Worm (Caenorhabditis elegans) whole organism, L4 larva: ENCODE results near the gene fbxa-135.
A peak's percentile ranks its signal among the peaks of the same experiment; 100 is the strongest.

Experiments
- F26F4.8 ChIP-seq: fragments of 200-800 bp; sonication (Bioruptor generic); conservative IDR thresholded peaks from 2 replicates; pipeline ENCODE4 v1.3.6; 2022; ENCODE audit warnings: missing genetic modification characterization, missing compliant biosample characterization
- F44E2.7 ChIP-seq: fragments of 200-800 bp; sonication (Bioruptor generic); IDR thresholded peaks from 2 replicates; pipeline ENCODE4 v2.1.2; 2022; ENCODE audit warnings: missing genetic modification characterization, missing compliant biosample characterization
- T20F7.1 ChIP-seq: fragments of 200-800 bp; sonication (Bioruptor generic); optimal IDR thresholded peaks from 2 replicates; lab custom pipeline; 2018; ENCODE audit warnings: mild to moderate bottlenecking, missing genetic modification characterization, missing compliant biosample characterization
- Y105C5A.15 ChIP-seq: fragments of 200-800 bp; sonication (Bioruptor generic); IDR thresholded peaks from 2 replicates; pipeline ENCODE4 v1.3.6; 2022; ENCODE audit warnings: missing genetic modification characterization, missing compliant biosample characterization
- Y5F2A.4 ChIP-seq: fragments of 200-800 bp; sonication (Bioruptor generic); optimal IDR thresholded peaks from 2 replicates; lab custom pipeline; 2018; ENCODE audit warnings: mild to moderate bottlenecking, missing genetic modification characterization, missing compliant biosample characterization
- Y75B8A.6 ChIP-seq: fragments of 200-800 bp; sonication (Bioruptor generic); IDR thresholded peaks from 2 replicates; pipeline ENCODE4 v1.3.6; 2022; ENCODE audit warnings: missing genetic modification reagents, missing genetic modification characterization, missing compliant biosample characterization
- ZK337.2 ChIP-seq: fragments of 200-800 bp; sonication (Bioruptor generic); IDR thresholded peaks from 2 replicates; pipeline ENCODE4 v1.3.6; 2022; ENCODE audit warnings: missing genetic modification reagents, missing genetic modification characterization, missing compliant biosample characterization
- aha-1 ChIP-seq: fragments of 150-350 bp; peaks from one replicate; lab custom pipeline; 2014; ENCODE audit warnings: missing biosample characterization, missing genetic modification characterization
- attf-4 ChIP-seq: sonication (generic microtip); optimal IDR thresholded peaks from 3 replicates; lab custom pipeline; 2017; ENCODE audit warnings: missing biosample characterization, missing genetic modification characterization
- ceh-82 ChIP-seq: sonication (generic microtip); optimal IDR thresholded peaks from 2 replicates; lab custom pipeline; 2017; ENCODE audit warnings: missing biosample characterization, missing genetic modification characterization
- daf-16 ChIP-seq, 3 experiments: sonication (generic microtip); optimal IDR thresholded peaks; 2 replicates each; lab custom pipeline; 2016 to 2017; ENCODE audit warnings: missing genetic modification characterization in 3 of 3, missing genetic modification reagents in 3 of 3, mild to moderate bottlenecking in 2 of 3, missing compliant biosample characterization in 2 of 3, missing biosample characterization in 1 of 3, moderate library complexity in 1 of 3
- daf-8 ChIP-seq: fragments of 200-800 bp; sonication (Bioruptor generic); IDR thresholded peaks from 2 replicates; pipeline ENCODE4 v1.3.6; 2022; ENCODE audit warnings: missing genetic modification characterization, missing compliant biosample characterization
- duxl-1 ChIP-seq: sonication (generic microtip); optimal IDR thresholded peaks from 2 replicates; lab custom pipeline; 2016; ENCODE audit warnings: mild to moderate bottlenecking, missing genetic modification characterization, moderate library complexity, missing compliant biosample characterization; ENCODE audit not compliant: poor library complexity
- dve-1 ChIP-seq: sonication (generic microtip); optimal IDR thresholded peaks from 2 replicates; lab custom pipeline; 2017; ENCODE audit warnings: antibody characterized with exemption, mild to moderate bottlenecking, missing genetic modification characterization, missing compliant biosample characterization; ENCODE audit not compliant: insufficient read depth
- egl-27 ChIP-seq: sonication (generic microtip); optimal IDR thresholded peaks from 3 replicates; lab custom pipeline; 2017; ENCODE audit warnings: missing biosample characterization, missing genetic modification reagents, missing genetic modification characterization
- jun-1 ChIP-seq: fragments of 150-350 bp; optimal IDR thresholded peaks from 2 replicates; lab custom pipeline; 2014; ENCODE audit warnings: missing biosample characterization, missing genetic modification reagents, missing genetic modification characterization
- lin-15B ChIP-seq: fragments of 150-350 bp; sonication (generic microtip); optimal IDR thresholded peaks from 3 replicates; lab custom pipeline; 2014; ENCODE audit warnings: missing biosample characterization, missing genetic modification characterization
- lin-38 ChIP-seq: fragments of 200-800 bp; sonication (Bioruptor generic); IDR thresholded peaks from 2 replicates; pipeline ENCODE4 v1.3.6; 2022; ENCODE audit warnings: missing genetic modification reagents, missing genetic modification characterization, missing compliant biosample characterization
- lin-39 ChIP-seq: fragments of 150-350 bp; optimal IDR thresholded peaks from 2 replicates; lab custom pipeline; 2014; ENCODE audit warnings: missing biosample characterization, missing genetic modification reagents, missing genetic modification characterization
- nhr-11 ChIP-seq: fragments of 150-350 bp; optimal IDR thresholded peaks from 2 replicates; lab custom pipeline; 2014; ENCODE audit warnings: missing biosample characterization, missing genetic modification characterization
- nhr-111 ChIP-seq: fragments of 200-800 bp; sonication (Bioruptor generic); optimal IDR thresholded peaks from 2 replicates; lab custom pipeline; 2018; ENCODE audit warnings: mild to moderate bottlenecking, missing genetic modification characterization, missing compliant biosample characterization
- nhr-28 ChIP-seq: fragments of 150-350 bp; optimal IDR thresholded peaks from 2 replicates; lab custom pipeline; 2014; ENCODE audit warnings: missing biosample characterization, missing genetic modification characterization
- nhr-41 ChIP-seq: fragments of 200-800 bp; sonication (Bioruptor generic); IDR thresholded peaks from 2 replicates; pipeline ENCODE4 v1.3.6; 2022; ENCODE audit warnings: missing genetic modification reagents, missing genetic modification characterization, missing compliant biosample characterization
- nhr-77 ChIP-seq: fragments of 150-350 bp; optimal IDR thresholded peaks from 2 replicates; lab custom pipeline; 2014; ENCODE audit warnings: missing biosample characterization, missing genetic modification characterization
- php-3 ChIP-seq: fragments of 200-800 bp; sonication (Bioruptor generic); IDR thresholded peaks from 2 replicates; pipeline ENCODE4 v1.3.6; 2022; ENCODE audit warnings: missing genetic modification reagents, missing genetic modification characterization, missing compliant biosample characterization
- pqm-1 ChIP-seq: sonication (generic microtip); optimal IDR thresholded peaks from 2 replicates; lab custom pipeline; 2017; ENCODE audit warnings: missing biosample characterization, missing genetic modification characterization
- tag-97 ChIP-seq: fragments of 200-800 bp; sonication (Bioruptor generic); IDR thresholded peaks from 2 replicates; pipeline ENCODE4 v1.3.6; 2022; ENCODE audit warnings: missing genetic modification characterization, missing compliant biosample characterization
- unc-62 ChIP-seq, 3 experiments: fragments of 150-350 bp in 1 of 3; sonication (generic microtip); optimal IDR thresholded peaks in 2 of 3; peaks in 1 of 3; 1 replicate in 1 of 3; 2 replicates in 2 of 3; lab custom pipeline; 2014 to 2017; ENCODE audit warnings: missing biosample characterization in 3 of 3, missing genetic modification characterization in 3 of 3, missing genetic modification reagents in 3 of 3, missing genotype in 1 of 3
- vab-7 ChIP-seq: fragments of 200-800 bp; sonication (Bioruptor generic); IDR thresholded peaks from 2 replicates; pipeline ENCODE4 v1.3.6; 2022; ENCODE audit warnings: missing genetic modification reagents, missing genetic modification characterization, missing compliant biosample characterization
- zip-2 ChIP-seq: fragments of 150-350 bp; optimal IDR thresholded peaks from 2 replicates; lab custom pipeline; 2014; ENCODE audit warnings: missing biosample characterization, missing genetic modification characterization

Gene fbxa-135

ce11 chrV:15426944-15427343 is 24.9 kb downstream of the fbxa-135 start, which contains the start of gene fbxa-209:
TSS of gene fbxa-209 (minus strand) at chrV:15427044.
- TF ChIP-seq T20F7.1 (GFP tag; lab: Kevin White, UChicago) (peak; percentile 31), Y5F2A.4 (GFP tag; lab: Kevin White, UChicago) (no peak), nhr-111 (GFP tag; lab: Kevin White, UChicago) (no peak), attf-4 (tag; lab: Kevin White, UChicago) (no peak), dve-1 (tag; lab: Kevin White, UChicago) (peak; percentile 41), daf-16 (GFP tag; optimal IDR thresholded peaks at IDR 0.05; lab: Kevin White, UChicago) (no peak), daf-16 (tag; optimal IDR thresholded peaks at IDR 0.05; lab: Kevin White, UChicago) (peak; percentile 23)
- TF ChIP-seq, all 104 proteins: peak for 3

- peak; percentile 74; the same call in 1 of the 2 replicates for TF ChIP-seq F26F4.8 (GFP tag; lab: Robert Waterston, UW)
- peak; percentile 69; the same call in 1 of the 2 replicates for TF ChIP-seq nhr-41
- TF ChIP-seq Y105C5A.15 (GFP tag; lab: Robert Waterston, UW), result peak; percentile 40; the same call in 1 of the 2 replicates
- TF ChIP-seq, all 104 proteins: peak for 3; not testable (repeated sequence) for 101
Observed at ce11 chrV:15429125-15429524, 27.1 kb downstream of the fbxa-135 start.

ce11 chrV:15431322-15432052 is 29.4 kb downstream of the fbxa-135 start:
- TF ChIP-seq lin-39 (tag; lab: Kevin White, UChicago) (peak; percentile 33), lin-38 (GFP tag; lab: Robert Waterston, UW) (no peak), ZK337.2 (GFP tag; lab: Robert Waterston, UW) (0 out of 2 replicates have a peak, but pooled peaks have one; percentile 35), zip-2 (tag; lab: Kevin White, UChicago) (no peak), Y75B8A.6 (GFP tag; lab: Robert Waterston, UW) (peak; percentile 63; the same call in 1 of the 2 replicates), tag-97 (GFP tag; lab: Robert Waterston, UW) (0 out of 2 replicates have a peak, but pooled peaks have one; percentile 35), lin-15B (tag; lab: Kevin White, UChicago) (no peak), unc-62 (GFP tag; optimal IDR thresholded peaks at IDR 0.05 in 1 of 2; lab: Kevin White, UChicago) (peak in 1 of 2 experiments; percentile 63), unc-62 (tag; optimal IDR thresholded peaks at IDR 0.05; lab: Kevin White, UChicago) (no peak), nhr-28 (tag; lab: Kevin White, UChicago) (no peak), ceh-82 (tag; lab: Kevin White, UChicago) (no peak), egl-27 (tag; lab: Kevin White, UChicago) (no peak), duxl-1 (tag; lab: Kevin White, UChicago) (no peak), php-3 (GFP tag; lab: Robert Waterston, UW) (no peak), daf-8 (GFP tag; lab: Robert Waterston, UW) (no peak)

ce11 chrV:15432457-15432856 is 30.4 kb downstream of the fbxa-135 start, which contains the start of gene T26H5.8:
TSS of gene T26H5.8 (minus strand) at chrV:15432726.
- TF ChIP-seq nhr-11, result no peak
- peak; percentile 92 for TF ChIP-seq pqm-1 (tag; lab: Kevin White, UChicago)
- TF ChIP-seq nhr-77, result no peak
- peak; percentile 80 for TF ChIP-seq nhr-28 (tag; lab: Kevin White, UChicago)
- TF ChIP-seq aha-1 (tag; lab: Kevin White, UChicago), result peak; percentile 17
- TF ChIP-seq daf-8 (GFP tag; lab: Robert Waterston, UW), result no peak
- no peak for TF ChIP-seq jun-1 (tag; lab: Kevin White, UChicago)
- peak; percentile 26 for TF ChIP-seq dve-1 (tag; lab: Kevin White, UChicago)
- TF ChIP-seq F44E2.7 (GFP tag; lab: Robert Waterston, UW), result no peak
- TF ChIP-seq vab-7 (GFP tag; lab: Robert Waterston, UW), result no peak
- no peak for TF ChIP-seq daf-16 (GFP tag; optimal IDR thresholded peaks at IDR 0.05; lab: Kevin White, UChicago)
- peak; percentile 97 for TF ChIP-seq daf-16 (tag; optimal IDR thresholded peaks at IDR 0.05; lab: Kevin White, UChicago)
